Worm (Caenorhabditis elegans) whole organism, L4 larva: Measurements from ENCODE around the gene ssq-4.

ENCODE experiments used
- F49E8.2 ChIP-seq: sonication (generic microtip); optimal IDR thresholded peaks from 2 replicates; lab custom pipeline; 2016; ENCODE audit warnings: missing compliant biosample characterization, mild to moderate bottlenecking, missing genetic modification characterization, borderline replicate concordance
- ZK337.2 ChIP-seq: fragments of 200-800 bp; sonication (Bioruptor generic); IDR thresholded peaks from 2 replicates; pipeline ENCODE4 v1.3.6; 2022; ENCODE audit warnings: missing genetic modification reagents, missing genetic modification characterization, missing compliant biosample characterization
- aha-1 ChIP-seq: fragments of 150-350 bp; peaks from one replicate; lab custom pipeline; 2014; ENCODE audit warnings: missing biosample characterization, missing genetic modification characterization
- attf-4 ChIP-seq: sonication (generic microtip); optimal IDR thresholded peaks from 3 replicates; lab custom pipeline; 2017; ENCODE audit warnings: missing biosample characterization, missing genetic modification characterization
- ceh-62 ChIP-seq: sonication (generic microtip); optimal IDR thresholded peaks from 2 replicates; lab custom pipeline; 2017; ENCODE audit warnings: missing biosample characterization, missing genetic modification characterization
- ceh-82 ChIP-seq: sonication (generic microtip); optimal IDR thresholded peaks from 2 replicates; lab custom pipeline; 2017; ENCODE audit warnings: missing biosample characterization, missing genetic modification characterization
- ces-1 ChIP-seq: fragments of 150-350 bp; sonication (generic microtip); optimal IDR thresholded peaks from 4 replicates; lab custom pipeline; 2014; ENCODE audit warnings: missing biosample characterization, missing genetic modification reagents, missing genetic modification characterization
- daf-12 ChIP-seq: fragments of 150-350 bp; optimal IDR thresholded peaks from 2 replicates; lab custom pipeline; 2014; ENCODE audit warnings: missing biosample characterization, missing genetic modification reagents, missing genetic modification characterization
- daf-16 ChIP-seq, 3 experiments: sonication (generic microtip); optimal IDR thresholded peaks; 2 replicates each; lab custom pipeline; 2016 to 2017; ENCODE audit warnings: missing genetic modification characterization in 3 of 3, missing genetic modification reagents in 3 of 3, mild to moderate bottlenecking in 2 of 3, missing compliant biosample characterization in 2 of 3, missing biosample characterization in 1 of 3, moderate library complexity in 1 of 3
- daf-19 ChIP-seq: fragments of 200-800 bp; sonication (Bioruptor generic); conservative IDR thresholded peaks from 2 replicates; pipeline ENCODE4 v1.3.6; 2022; ENCODE audit warnings: missing genetic modification characterization, missing compliant biosample characterization
- daf-8 ChIP-seq: fragments of 200-800 bp; sonication (Bioruptor generic); IDR thresholded peaks from 2 replicates; pipeline ENCODE4 v1.3.6; 2022; ENCODE audit warnings: missing genetic modification characterization, missing compliant biosample characterization
- duxl-1 ChIP-seq: sonication (generic microtip); optimal IDR thresholded peaks from 2 replicates; lab custom pipeline; 2016; ENCODE audit warnings: mild to moderate bottlenecking, missing genetic modification characterization, moderate library complexity, missing compliant biosample characterization; ENCODE audit not compliant: poor library complexity
- egl-27 ChIP-seq: sonication (generic microtip); optimal IDR thresholded peaks from 3 replicates; lab custom pipeline; 2017; ENCODE audit warnings: missing biosample characterization, missing genetic modification reagents, missing genetic modification characterization
- gei-8 ChIP-seq: fragments of 200-800 bp; sonication (Bioruptor generic); optimal IDR thresholded peaks from 2 replicates; lab custom pipeline; 2018; ENCODE audit warnings: mild to moderate bottlenecking, missing genetic modification characterization, missing compliant biosample characterization
- hlh-11 ChIP-seq: fragments of 200-800 bp; sonication (Bioruptor generic); optimal IDR thresholded peaks from 2 replicates; lab custom pipeline; 2018; ENCODE audit warnings: mild to moderate bottlenecking, missing genetic modification characterization, missing compliant biosample characterization
- hlh-30 ChIP-seq: sonication (generic microtip); optimal IDR thresholded peaks from 2 replicates; lab custom pipeline; 2017; ENCODE audit warnings: antibody characterized with exemption, mild to moderate bottlenecking, missing genetic modification characterization, missing compliant biosample characterization; ENCODE audit not compliant: insufficient read depth
- lin-29 ChIP-seq: fragments of 200-800 bp; sonication (Bioruptor generic); IDR thresholded peaks from 2 replicates; pipeline ENCODE4 v1.3.6; 2022; ENCODE audit warnings: missing genetic modification reagents, missing genetic modification characterization, missing compliant biosample characterization
- lin-38 ChIP-seq: fragments of 200-800 bp; sonication (Bioruptor generic); IDR thresholded peaks from 2 replicates; pipeline ENCODE4 v1.3.6; 2022; ENCODE audit warnings: missing genetic modification reagents, missing genetic modification characterization, missing compliant biosample characterization
- lir-3 ChIP-seq: sonication (generic microtip); optimal IDR thresholded peaks from 2 replicates; lab custom pipeline; 2016; ENCODE audit warnings: mild to moderate bottlenecking, missing genetic modification characterization, missing compliant biosample characterization
- lsy-2 ChIP-seq, 2 experiments: fragments of 150-350 bp in 1 of 2; sonication (generic microtip) in 1 of 2; optimal IDR thresholded peaks; 2 replicates each; lab custom pipeline; 2014 to 2017; ENCODE audit warnings: missing biosample characterization in 2 of 2, missing genetic modification characterization in 2 of 2
- mdl-1 ChIP-seq, 2 experiments: fragments of 150-350 bp in 1 of 2; sonication (generic microtip) in 1 of 2; optimal IDR thresholded peaks; 2 replicates each; lab custom pipeline; 2014 to 2017; ENCODE audit warnings: missing biosample characterization in 2 of 2, missing genetic modification characterization in 2 of 2
- mdt-29 ChIP-seq: fragments of 200-800 bp; sonication (Bioruptor generic); IDR thresholded peaks from 2 replicates; pipeline ENCODE4 v1.3.6; 2022; ENCODE audit warnings: missing genetic modification reagents, missing genetic modification characterization, missing compliant biosample characterization
- nhr-237 ChIP-seq: sonication (generic microtip); optimal IDR thresholded peaks from 2 replicates; lab custom pipeline; 2017; ENCODE audit warnings: missing biosample characterization, missing genetic modification characterization
- nhr-25 ChIP-seq: sonication (generic microtip); optimal IDR thresholded peaks from 2 replicates; lab custom pipeline; 2017; ENCODE audit warnings: missing genetic modification characterization, mild to moderate bottlenecking, missing compliant biosample characterization, antibody characterized with exemption, moderate library complexity, borderline replicate concordance; ENCODE audit not compliant: insufficient read depth
- nhr-41 ChIP-seq: fragments of 200-800 bp; sonication (Bioruptor generic); IDR thresholded peaks from 2 replicates; pipeline ENCODE4 v1.3.6; 2022; ENCODE audit warnings: missing genetic modification reagents, missing genetic modification characterization, missing compliant biosample characterization
- nhr-48 ChIP-seq: sonication (generic microtip); optimal IDR thresholded peaks from 2 replicates; lab custom pipeline; 2016; ENCODE audit warnings: mild to moderate bottlenecking, missing genetic modification characterization, missing compliant biosample characterization
- rbr-2 ChIP-seq: sonication (generic microtip); optimal IDR thresholded peaks from 2 replicates; lab custom pipeline; 2016; ENCODE audit warnings: missing genotype, missing genetic modification characterization, missing compliant biosample characterization
- sdz-12 ChIP-seq: fragments of 200-800 bp; sonication (Bioruptor generic); optimal IDR thresholded peaks from 2 replicates; lab custom pipeline; 2018; ENCODE audit warnings: mild to moderate bottlenecking, missing genetic modification characterization, missing compliant biosample characterization
- snpc-1.2 ChIP-seq: fragments of 200-800 bp; sonication (Bioruptor generic); IDR thresholded peaks from 2 replicates; pipeline ENCODE4 v1.3.6; 2022; ENCODE audit warnings: missing genetic modification reagents, missing genetic modification characterization, missing compliant biosample characterization
- spr-1 ChIP-seq: sonication (generic microtip); optimal IDR thresholded peaks from 2 replicates; lab custom pipeline; 2016; ENCODE audit warnings: mild to moderate bottlenecking, missing genetic modification characterization, missing compliant biosample characterization
- unc-130 ChIP-seq: sonication (generic microtip); optimal IDR thresholded peaks from 2 replicates; lab custom pipeline; 2016; ENCODE audit warnings: missing genetic modification reagents, missing genetic modification characterization, missing compliant biosample characterization
- ztf-7 ChIP-seq: fragments of 150-350 bp; optimal IDR thresholded peaks from 2 replicates; lab custom pipeline; 2014; ENCODE audit warnings: missing biosample characterization, missing genetic modification characterization

ssq-4 gene

DNA sequence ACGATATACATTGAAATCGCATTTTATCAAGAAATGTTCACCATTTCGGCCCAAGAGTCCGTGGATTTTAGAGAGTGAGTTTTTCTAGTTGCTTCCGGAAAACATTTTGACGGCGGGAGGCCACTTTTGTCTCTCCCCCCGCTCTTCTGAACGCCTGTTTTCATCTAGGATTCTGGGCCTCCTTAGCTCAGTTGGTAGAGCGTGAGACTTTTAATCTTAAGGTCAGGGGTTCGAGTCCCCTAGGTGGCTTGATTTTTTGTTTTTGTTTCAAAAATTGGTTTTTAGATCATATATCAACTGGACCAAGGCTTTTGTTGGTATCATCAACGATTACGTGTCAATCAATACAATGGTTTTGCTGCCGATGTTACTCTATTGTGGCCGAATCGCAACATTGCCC lies 22.5 kb downstream of the ssq-4 start (continued):
- TF ChIP-seq duxl-1 (tag; lab: Kevin White, UChicago) (no peak), ZK337.2 (GFP tag; lab: Robert Waterston, UW) (0 out of 2 replicates have a peak, but pooled peaks have one; percentile 5), daf-16 (GFP tag; optimal IDR thresholded peaks at IDR 0.05; lab: Kevin White, UChicago) (peak; percentile 9 to 60), daf-16 (tag; optimal IDR thresholded peaks at IDR 0.05; lab: Kevin White, UChicago) (no peak), lir-3 (tag; lab: Kevin White, UChicago) (peak; percentile 6)

DNA sequence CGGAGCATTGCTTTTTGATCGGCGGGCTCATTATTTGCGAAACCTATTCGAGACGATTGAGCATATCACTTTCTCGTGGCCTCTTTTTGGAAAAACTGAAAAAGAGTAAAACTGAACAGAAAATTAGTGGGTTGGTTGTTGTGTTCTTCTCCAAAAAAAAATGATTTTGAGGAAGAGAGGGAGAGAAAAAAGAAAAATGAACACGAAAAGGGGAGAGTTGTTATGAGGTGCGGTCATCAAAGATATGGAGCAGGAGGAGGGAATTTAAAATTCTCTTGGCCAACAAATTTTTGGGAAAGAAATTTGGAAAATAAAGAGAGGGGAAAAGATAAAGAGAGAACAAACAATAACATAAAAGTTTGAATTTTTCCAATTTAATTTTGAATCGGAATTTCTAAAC lies 29.1 kb downstream of the ssq-4 start, which contains the start of gene hot-9:
Gene hot-9 (minus strand): TSS at position 101 of the 400 bp plus-strand sequence.
- no peak for TF ChIP-seq gei-8
- no peak for TF ChIP-seq nhr-25
- TF ChIP-seq unc-130 (GFP tag; lab: Kevin White, UChicago), result no peak
- no peak for TF ChIP-seq ztf-7 (tag; lab: Kevin White, UChicago)

DNA sequence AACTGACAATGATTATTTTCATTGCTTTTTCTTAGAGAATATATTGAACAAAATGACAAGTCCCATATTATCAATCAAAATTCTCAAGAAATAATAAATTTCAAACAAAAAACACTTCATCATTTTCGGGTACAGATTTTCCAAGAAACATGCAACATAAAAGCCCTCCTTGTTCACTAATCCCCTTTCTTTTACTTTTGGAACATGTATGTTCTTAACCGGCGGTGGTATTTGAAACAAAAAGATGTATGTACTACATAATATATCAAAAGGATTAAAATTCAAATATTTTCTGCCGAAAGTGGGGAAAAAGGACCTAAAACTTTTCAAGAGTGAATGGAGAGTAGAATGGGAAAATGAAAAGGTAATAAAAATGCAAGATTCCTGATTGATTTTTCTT lies 38.0 kb downstream of the ssq-4 start:
- TF ChIP-seq aha-1 (tag; lab: Kevin White, UChicago), result peak; percentile 35
- no peak for TF ChIP-seq hlh-11
- TF ChIP-seq mdt-29 (GFP tag; lab: Robert Waterston, UW), result no peak
- TF ChIP-seq lin-29, result no peak
- no peak for TF ChIP-seq nhr-237 (tag; lab: Kevin White, UChicago)
- TF ChIP-seq ceh-82 (tag; lab: Kevin White, UChicago), result no peak
- TF ChIP-seq sdz-12 (GFP tag; lab: Kevin White, UChicago), result no peak

DNA sequence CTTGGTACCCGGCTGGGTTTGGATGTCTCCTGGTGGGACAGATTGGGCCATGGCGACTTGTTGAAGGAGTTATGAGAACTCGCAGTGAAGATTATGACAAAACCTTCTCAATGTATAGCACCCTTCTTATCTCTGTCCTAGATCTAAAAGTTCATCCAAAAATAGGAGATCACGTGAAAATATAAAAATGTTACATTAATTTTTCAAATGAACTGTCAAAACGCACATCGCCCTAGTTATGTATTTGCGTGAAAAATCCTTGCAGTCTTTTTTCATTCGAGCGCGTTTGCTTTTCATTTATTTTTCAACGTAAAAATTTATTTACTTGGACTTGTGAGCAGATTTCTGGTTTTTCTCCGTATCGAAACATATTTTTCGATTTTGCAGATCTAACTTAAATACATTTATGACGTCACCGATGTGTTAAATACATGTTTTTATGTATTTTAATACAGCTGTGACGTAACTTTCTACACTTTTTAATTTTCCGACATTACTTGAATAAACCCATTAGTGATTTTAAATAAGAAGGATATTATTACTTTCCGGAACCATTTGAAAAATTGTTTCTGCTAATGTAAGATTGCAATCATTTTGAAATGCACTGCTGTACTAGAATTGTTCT lies 39.8 kb downstream of the ssq-4 start, which contains the start of gene msp-55:
Gene msp-55 (minus strand): TSS at position 51 of the 625 bp plus-strand sequence.
- TF ChIP-seq attf-4 (tag; lab: Kevin White, UChicago) (no peak), lsy-2 (tag; optimal IDR thresholded peaks at IDR 0.05; lab: Kevin White, UChicago) (no peak), daf-19 (no peak), ces-1 (GFP tag; lab: Kevin White, UChicago) (no peak), daf-8 (GFP tag; lab: Robert Waterston, UW) (no peak), mdl-1 (tag; optimal IDR thresholded peaks at IDR 0.05; lab: Kevin White, UChicago) (no peak), spr-1 (tag; lab: Kevin White, UChicago) (no peak), lin-38 (GFP tag; lab: Robert Waterston, UW) (no peak), mdt-29 (GFP tag; lab: Robert Waterston, UW) (no peak), F49E8.2 (tag; lab: Kevin White, UChicago) (no peak), ceh-62 (no peak), nhr-48 (tag; lab: Kevin White, UChicago) (no peak), nhr-41 (GFP tag; lab: Robert Waterston, UW) (no peak), hlh-30 (tag; lab: Kevin White, UChicago) (no peak), rbr-2 (tag; lab: Kevin White, UChicago) (no peak), daf-12 (no peak)

DNA sequence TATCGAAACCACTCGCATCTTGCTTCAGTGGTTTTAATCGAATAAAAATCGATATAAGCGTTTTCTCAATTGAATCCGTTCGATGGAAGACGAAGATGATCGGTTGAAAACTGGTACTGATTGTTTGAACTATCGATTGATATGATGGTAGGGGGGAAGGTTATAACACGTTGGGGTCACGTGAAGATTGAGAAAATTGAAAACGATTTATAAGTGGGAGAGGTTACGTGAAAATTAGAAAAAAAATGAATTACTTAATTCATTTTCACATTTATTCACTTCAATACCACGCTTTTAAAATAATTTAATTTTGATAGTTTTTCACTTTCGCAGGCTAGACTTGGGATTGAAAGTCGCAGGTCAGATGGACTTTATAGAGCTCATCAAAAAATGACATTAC lies 44.7 kb downstream of the ssq-4 start, which contains the start of gene C09B9.7:
Gene C09B9.7 (minus strand): TSS at position 101 of the 400 bp plus-strand sequence.
- TF ChIP-seq snpc-1.2 (GFP tag; lab: Robert Waterston, UW), result no peak
- no peak for TF ChIP-seq egl-27 (tag; lab: Kevin White, UChicago)
